Fruit fly (Drosophila melanogaster) S2 (cell line): ENCODE measurements around the gene fy.

Experiments
- CG8478 ChIP-seq: fragments of >200 bp; optimal IDR thresholded peaks from 2 replicates; lab custom pipeline; 2018
- CTCF ChIP-seq, 2 experiments: fragments of >200 bp; optimal IDR thresholded peaks; 2 replicates each; lab custom pipeline; 2018

Gene fy

DNA sequence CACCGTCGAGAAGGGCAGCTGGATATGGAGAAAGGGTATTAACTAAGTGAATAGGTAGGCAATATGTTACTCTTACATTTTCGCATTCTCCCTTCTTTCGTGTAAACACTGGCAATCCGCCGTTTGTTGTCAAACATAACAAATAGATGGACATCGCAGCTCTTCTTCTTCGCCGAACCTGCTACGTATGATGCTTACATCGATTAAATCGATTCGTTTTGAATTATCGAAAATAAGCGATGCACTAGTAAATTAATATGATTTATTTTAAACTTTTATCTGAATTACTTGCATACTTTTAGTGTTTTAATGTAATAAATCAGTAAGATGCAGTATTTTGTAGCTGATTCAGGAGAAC lies at the start of gene fy:
Gene fy (minus strand): TSS at position 353 of the 358 bp plus-strand sequence.
- TF ChIP-seq CTCF (optimal IDR thresholded peaks at IDR 0.05; lab: Kevin White, UChicago) = no peak
- no peak for TF ChIP-seq CG8478 (lab: Kevin White, UChicago)

DNA sequence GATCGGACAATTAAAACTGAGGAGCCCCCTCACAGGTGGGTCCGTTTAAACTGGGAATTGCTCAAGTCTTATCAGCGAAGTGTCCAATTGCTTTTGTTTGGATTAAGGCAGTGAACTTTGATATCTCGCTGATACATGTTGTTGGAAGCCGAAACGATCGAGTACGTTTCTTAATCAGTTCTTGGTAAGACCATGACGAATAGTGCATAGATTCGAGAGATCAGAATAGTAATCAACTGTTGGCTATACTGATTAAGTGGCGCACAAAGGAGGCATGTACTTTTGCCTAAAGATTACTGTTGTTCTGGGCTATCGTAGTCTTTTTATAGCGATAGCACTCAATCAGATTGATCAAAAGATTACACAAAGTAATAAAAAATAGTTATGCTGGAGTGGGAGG lies 48.4 kb upstream of the fy start:
- TF ChIP-seq CG8478 (lab: Kevin White, UChicago) (no peak), CTCF (optimal IDR thresholded peaks at IDR 0.05; lab: Kevin White, UChicago) (no peak)

DNA sequence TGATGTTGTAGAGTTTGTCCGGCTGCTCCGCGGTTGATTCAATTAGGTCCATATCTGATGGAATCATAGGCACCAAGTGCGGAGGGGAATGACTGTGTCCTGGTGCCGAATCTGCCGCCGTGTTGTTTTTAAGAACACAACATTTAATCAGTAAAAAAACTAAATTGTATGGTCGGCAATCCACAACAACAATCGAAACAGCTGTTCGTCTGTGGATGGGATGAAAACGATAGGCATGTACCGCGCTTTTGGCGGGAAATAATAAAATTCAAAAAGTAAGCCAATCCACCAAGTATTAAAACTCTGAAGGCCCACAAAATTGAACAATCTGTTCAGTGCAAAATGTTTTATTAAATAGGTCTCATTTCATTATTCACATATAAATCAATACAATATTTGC lies 46.3 kb upstream of the fy start, which contains the start of gene Aasdh:
Gene Aasdh (minus strand): TSS at position 219 of the 400 bp plus-strand sequence.
- no peak for TF ChIP-seq CTCF (optimal IDR thresholded peaks at IDR 0.05; lab: Kevin White, UChicago)

DNA sequence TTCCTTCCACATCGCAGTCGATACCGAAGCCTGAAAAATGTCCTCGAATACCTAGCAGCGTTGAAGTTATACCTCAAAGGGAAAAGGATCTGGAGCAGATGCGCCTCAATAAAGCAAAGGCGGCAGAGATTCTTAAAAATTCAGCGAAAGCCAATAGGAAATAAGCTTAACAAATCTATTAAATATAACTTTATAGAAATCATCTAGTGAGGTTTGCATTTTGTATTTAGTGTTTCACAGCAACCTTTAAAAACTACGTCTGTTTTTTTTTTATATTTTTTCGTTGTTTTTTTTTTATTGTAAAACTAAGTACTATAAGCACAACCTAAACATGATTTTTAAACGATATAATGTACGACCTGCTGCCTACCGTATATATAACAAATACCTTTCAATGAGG lies 39.1 kb upstream of the fy start, which contains the start of gene CG31897:
Gene CG31897 (plus strand): TSS at position 301 of the 400 bp plus-strand sequence.
- TF ChIP-seq CG8478 (lab: Kevin White, UChicago) = no peak
- no peak for TF ChIP-seq CTCF (optimal IDR thresholded peaks at IDR 0.05; lab: Kevin White, UChicago)

DNA sequence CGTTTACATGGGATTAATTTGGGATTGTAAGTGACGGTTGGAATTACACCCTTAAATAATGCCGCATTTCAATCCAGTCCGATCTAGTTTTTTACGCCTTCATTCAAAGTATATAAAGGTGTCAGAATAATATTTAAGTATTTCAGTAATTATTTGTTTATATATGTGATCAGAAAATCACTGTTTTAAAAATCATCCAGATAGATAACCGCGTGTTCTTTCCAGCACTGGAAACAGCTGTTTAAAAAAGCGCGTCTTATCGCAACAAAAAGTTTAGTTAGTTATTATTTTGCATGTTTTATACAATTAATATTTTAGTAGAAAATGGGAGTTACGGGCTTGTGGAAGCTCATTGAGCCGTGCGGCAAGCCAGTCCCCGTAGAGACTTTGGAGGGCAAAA lies 35.0 kb upstream of the fy start, which contains the start of gene mus201:
Gene mus201 (plus strand): TSS at position 118 of the 400 bp plus-strand sequence.
- TF ChIP-seq CTCF (optimal IDR thresholded peaks at IDR 0.05; lab: Kevin White, UChicago) (no peak), CG8478 (lab: Kevin White, UChicago) (no peak)

DNA sequence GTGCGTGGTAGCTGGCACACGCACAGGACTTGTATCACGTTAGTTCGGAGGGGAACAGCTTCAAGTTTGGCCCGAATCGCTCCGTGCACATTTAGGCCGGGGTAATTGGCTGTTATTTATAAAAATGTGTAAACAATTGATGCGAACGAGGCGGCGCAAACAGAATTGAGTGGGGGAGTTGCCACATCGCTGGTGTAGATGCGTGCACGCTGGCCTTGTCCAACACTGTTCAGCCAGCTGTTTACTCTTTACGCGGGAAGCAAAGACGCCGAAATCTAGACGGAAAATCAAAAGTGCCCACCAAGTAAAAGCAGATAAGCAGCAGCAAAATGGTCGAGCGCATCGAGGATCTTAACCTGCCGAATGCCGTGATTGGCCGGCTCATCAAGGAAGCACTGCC lies 34.1 kb upstream of the fy start, which contains the start of the genes D12 and Chrac-14:
Gene D12 (minus strand): TSS at position 190 of the 400 bp plus-strand sequence.
Gene Chrac-14 (plus strand): TSS at position 230 of the 400 bp plus-strand sequence.
- TF ChIP-seq CG8478 (lab: Kevin White, UChicago) (no peak), CTCF (optimal IDR thresholded peaks at IDR 0.05; lab: Kevin White, UChicago) (no peak)

DNA sequence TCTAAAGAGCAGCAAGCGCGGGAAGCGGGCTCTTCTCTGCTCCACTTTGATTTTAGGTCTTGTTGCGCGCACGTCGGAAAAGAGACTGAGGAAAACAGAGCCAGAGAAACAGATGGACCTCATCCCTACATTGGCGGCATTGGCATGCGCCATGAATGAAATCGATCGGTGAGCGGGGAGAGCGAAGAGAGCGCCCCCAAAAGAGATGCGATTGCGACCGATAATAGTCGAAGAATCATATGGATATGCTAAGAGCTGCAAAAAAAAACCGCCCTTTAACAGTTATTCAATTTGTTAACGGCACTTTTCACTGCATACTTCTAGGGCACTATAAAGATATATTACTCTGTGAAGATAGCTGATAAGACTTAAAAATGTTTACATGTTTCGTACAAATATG lies 30.4 kb upstream of the fy start, which contains the start of gene grk:
Gene grk (minus strand): TSS at position 87 of the 400 bp plus-strand sequence.
- TF ChIP-seq CG8478 (lab: Kevin White, UChicago) (no peak), CTCF (optimal IDR thresholded peaks at IDR 0.05; lab: Kevin White, UChicago) (no peak)

DNA sequence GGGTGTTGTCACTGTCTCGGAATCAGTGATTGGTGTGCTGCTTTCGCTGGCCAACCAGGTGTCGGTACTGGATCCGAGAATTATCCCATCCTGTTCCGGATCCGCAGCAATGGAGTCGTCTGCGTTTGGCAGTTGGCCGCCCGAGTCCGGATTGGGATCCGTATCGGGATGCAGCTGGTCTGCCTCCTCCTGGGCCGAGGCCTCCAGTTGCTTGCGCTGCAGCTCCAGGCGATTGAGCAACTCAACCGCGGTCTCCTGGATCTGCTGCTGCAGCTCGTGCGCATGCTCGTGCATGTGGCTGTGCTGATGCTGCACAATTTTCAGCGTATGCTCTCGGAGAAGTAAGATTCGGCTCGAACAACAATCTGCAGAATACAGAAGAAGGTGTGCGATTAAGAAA lies 29.1 kb upstream of the fy start:
- TF ChIP-seq CG8478 (lab: Kevin White, UChicago) = no peak

DNA sequence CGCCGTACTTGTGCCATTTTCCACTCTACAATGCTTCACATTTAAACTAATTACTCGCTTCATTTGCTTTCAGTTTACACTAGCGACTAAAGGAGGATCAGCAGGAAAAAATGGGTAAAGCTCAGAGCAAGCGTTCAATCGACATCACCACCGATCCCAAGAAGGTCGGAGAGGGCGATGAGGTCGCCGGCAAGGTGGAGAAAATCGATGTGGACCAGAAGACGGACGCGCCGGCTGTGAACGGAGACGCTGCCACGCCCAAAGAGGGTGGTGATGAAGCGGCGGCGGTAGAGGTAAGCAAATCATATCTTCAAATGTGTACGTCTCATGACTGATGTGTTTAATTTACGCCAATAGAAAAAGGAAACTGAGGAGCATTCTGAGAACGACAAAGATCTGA lies 23.7 kb upstream of the fy start:
- no peak for TF ChIP-seq CTCF (optimal IDR thresholded peaks at IDR 0.05; lab: Kevin White, UChicago)
- TF ChIP-seq CG8478 (lab: Kevin White, UChicago) = no peak

DNA sequence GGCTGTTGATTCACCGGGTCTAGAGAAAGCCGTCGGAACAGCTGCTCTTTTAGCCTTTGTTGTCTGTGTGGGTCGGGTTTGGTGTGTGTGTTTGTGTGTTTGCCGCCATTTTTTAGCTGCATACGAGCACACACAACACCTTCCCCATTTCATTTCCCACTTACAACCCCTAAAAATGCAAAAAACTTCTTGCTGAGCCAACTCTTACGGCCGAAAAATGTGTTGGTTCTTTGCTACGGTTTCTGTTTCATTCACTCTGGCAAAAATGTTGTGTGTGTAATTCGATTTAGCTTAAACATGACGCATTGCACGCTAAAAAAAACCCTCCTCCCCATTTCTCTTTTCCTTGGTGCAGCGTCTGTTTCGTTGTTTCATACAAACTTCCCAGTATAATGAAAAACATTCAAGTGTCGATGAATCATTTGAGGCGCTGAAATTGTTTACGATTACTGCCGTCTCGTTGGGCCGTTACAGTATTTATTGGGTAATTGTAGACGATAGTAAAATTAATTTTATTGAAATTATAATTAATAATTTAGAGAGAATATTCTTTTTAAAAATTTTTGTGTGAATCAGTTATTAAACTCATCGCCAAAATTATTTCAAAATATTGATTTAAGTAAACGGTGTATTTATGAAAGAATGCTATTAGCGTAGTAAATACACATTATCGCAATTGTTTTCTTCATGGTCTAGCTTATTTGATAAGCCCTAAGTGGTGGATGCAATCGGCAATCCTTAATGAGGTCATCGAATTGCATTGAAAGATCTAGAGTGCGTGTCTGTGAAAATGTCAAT lies 23.1 kb upstream of the fy start:
- TF ChIP-seq CG8478 (lab: Kevin White, UChicago) = no peak
- no peak for TF ChIP-seq CTCF (optimal IDR thresholded peaks at IDR 0.05; lab: Kevin White, UChicago)

DNA sequence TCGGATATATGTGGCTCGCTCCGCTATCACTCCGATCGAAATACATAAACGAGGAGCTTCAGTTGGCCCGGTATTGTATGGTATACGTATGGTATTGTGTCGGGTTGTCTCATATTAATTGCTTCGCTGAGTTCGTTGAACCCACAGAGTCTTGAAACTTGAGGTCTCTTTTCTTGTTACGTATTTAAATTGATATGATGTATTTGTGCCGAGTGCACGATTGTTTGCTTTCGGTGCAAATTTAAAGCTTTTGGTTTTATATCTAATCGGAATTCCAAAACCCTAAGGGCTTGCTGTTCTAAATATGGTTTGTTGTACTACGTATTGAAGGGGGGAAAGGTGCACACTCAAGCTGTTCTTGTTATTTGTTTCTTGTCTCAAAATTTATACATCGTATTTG lies 22.1 kb upstream of the fy start:
- TF ChIP-seq CG8478 (lab: Kevin White, UChicago) = no peak
- no peak for TF ChIP-seq CTCF (optimal IDR thresholded peaks at IDR 0.05; lab: Kevin White, UChicago)

DNA sequence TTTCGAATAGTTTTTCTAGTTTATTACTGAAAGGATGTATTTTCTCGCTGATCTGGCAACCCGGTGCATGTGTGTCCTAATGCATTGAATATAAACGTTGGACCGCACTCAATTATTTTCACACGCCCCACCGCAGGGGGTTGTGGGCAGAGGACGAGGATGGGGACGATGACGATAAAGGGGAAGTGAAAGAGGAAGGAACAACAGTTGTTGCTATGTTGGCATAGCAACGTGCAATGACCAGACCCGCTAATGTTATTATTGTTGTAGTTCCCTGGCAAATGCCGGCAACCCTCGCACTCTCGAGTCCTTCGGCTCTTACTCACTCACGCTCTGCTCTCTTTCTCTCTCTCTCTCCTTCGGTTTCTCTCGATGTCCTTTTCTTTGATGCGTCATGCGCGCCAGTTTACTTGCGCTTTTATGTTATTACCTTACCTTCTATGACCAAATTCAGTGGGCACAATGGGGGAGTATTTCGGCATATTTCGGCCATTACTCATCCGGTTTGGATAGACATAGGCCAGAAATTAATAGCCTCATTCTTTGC lies 21.7 kb upstream of the fy start:
- TF ChIP-seq CG8478 (lab: Kevin White, UChicago) = no peak
- no peak for TF ChIP-seq CTCF (optimal IDR thresholded peaks at IDR 0.05; lab: Kevin White, UChicago)

DNA sequence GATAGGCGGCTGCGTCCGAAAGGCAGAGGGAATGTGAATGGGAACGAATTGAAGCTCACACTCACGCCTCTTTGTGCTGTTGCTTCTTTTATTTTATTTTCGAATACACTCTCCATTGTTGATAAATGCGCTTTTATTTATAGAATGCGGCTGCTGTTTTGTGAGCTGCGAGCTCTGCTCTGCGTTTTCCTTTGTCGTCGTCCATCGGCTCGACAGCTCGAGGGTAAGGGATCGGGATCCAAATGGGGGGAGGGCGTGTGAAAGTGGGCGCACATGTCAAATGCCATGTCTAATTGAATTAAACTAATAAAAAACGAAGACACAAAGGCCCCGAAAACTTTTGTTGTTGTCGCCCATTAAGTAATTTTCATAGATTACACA lies 21.0 kb upstream of the fy start:
- TF ChIP-seq CTCF (optimal IDR thresholded peaks at IDR 0.05; lab: Kevin White, UChicago) = no peak
- TF ChIP-seq CG8478 (lab: Kevin White, UChicago) = no peak

DNA sequence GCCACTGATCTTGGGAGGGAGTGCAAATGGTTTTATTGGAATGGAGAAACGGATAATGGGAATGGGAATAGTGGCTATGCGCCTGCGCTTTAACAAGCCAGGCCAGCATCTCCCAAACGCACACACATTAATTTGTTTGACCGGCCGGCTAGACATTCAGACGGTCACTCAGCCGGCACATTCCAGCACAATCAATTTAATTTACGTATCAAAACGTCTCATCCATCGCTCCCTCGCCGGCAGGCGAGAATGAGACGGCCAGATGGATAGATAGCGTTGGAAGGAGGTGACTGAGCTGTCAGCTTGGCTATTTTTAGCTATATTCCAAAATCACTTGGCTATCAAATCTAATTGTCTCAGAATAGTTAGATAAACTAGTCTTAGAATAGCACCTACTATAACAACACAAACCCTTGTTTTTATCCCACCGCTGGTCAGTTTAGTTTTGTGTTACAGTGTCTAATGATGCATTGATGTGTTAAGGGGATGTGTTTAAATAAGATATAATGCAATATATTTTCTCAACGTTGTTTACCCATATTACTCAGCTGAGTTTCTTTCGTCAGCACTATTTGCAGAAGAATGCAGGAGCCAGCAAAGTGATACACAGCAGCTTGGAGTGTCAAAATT lies 20.5 kb upstream of the fy start:
- TF ChIP-seq CTCF (optimal IDR thresholded peaks at IDR 0.05; lab: Kevin White, UChicago) = no peak
- no peak for TF ChIP-seq CG8478 (lab: Kevin White, UChicago)

DNA sequence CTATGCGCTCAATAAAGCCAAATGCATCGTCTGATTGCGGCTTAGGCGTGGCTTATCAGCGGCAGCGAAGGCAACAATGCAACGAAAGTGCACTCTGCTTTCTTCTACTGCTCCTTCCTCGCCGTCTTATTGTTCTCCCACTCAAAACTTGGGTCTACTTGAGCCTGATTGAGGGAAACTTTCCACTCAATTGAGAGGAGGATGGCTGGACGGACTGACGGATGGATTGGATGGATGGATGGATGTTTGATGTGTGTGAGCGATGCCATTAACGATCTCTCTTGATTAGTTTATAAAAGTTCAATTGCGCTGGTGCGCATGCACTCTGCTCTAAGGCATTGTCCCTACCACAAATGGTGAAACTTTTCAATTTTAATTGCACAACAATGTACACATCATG lies 20.0 kb upstream of the fy start:
- TF ChIP-seq CTCF (optimal IDR thresholded peaks at IDR 0.05; lab: Kevin White, UChicago) (no peak), CG8478 (lab: Kevin White, UChicago) (no peak)
